Fruit fly (Drosophila melanogaster) whole organism: ENCODE measurements around the gene CG43219.

Source experiments
- EcR ChIP-seq, 2 experiments: fragments of >200 bp; optimal IDR thresholded peaks; 2 replicates each; lab custom pipeline; 2017; ENCODE audit warnings: missing biosample characterization in 2 of 2, missing genetic modification characterization in 2 of 2, missing genetic modification reagents in 2 of 2
- psq ChIP-seq: fragments of >200 bp; optimal IDR thresholded peaks from 2 replicates; lab custom pipeline; 2017

DNA sequence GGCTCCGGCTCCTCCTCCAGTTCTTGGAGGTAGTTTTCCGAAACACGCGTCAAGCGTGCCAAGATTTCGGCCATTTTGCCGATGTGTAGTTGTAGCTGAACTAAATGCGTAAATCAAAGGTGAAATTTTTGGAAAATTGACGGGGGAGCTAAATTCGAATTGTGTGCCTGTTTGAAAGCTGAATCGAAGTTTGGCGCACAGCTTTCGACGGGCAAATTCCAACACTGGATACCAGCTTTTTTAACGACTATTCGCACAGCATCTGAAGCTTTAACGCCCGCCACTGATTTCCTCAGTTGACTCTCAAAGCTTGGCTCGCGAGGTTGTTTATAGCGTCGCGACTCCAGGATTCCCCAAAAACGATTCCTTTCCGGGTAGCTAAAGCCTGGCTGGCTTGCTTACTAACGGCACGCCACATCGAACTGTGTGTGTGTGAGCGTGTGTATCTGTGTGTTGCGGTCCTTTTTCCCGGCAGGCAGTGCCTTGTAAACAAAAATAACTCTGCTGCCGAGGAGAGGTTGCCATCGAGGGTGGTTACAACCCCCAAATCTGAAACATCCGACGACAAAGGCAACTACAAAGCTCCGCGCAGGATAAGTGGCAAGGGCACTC lies 10.2 kb upstream of the CG43219 start, which contains the start of the genes CG10510 and CG10508:
- TF ChIP-seq psq (lab: Kevin White, UChicago) (no peak), EcR (GFP tag; optimal IDR thresholded peaks at IDR 0.05; lab: Kevin White, UChicago) (no peak)
